Worm (Caenorhabditis elegans) whole organism, L2 larva: Measurements from ENCODE around the gene srab-13.

Source experiments
- F13H6.1 ChIP-seq: sonication (generic microtip); optimal IDR thresholded peaks from 2 replicates; lab custom pipeline; 2016; ENCODE audit warnings: missing genetic modification characterization, missing compliant biosample characterization
- R02D3.7 ChIP-seq: fragments of 150-350 bp; optimal IDR thresholded peaks from 2 replicates; lab custom pipeline; 2014; ENCODE audit warnings: missing biosample characterization, missing genetic modification characterization
- ama-1 ChIP-seq: fragments of 150-350 bp; optimal IDR thresholded peaks from 2 replicates; lab custom pipeline; 2018; ENCODE audit warnings: inconsistent platforms
- dmd-4 ChIP-seq: sonication (generic microtip); optimal IDR thresholded peaks from 2 replicates; lab custom pipeline; 2017; ENCODE audit warnings: missing biosample characterization, missing genetic modification characterization
- elt-3 ChIP-seq: sonication (generic microtip); optimal IDR thresholded peaks from 2 replicates; lab custom pipeline; 2017; ENCODE audit warnings: missing biosample characterization, missing genetic modification characterization
- fos-1 ChIP-seq: fragments of 150-350 bp; optimal IDR thresholded peaks from 2 replicates; lab custom pipeline; 2014; ENCODE audit warnings: missing biosample characterization, missing genetic modification characterization
- gmeb-1 ChIP-seq: fragments of 150-350 bp; optimal IDR thresholded peaks from 2 replicates; lab custom pipeline; 2014; ENCODE audit warnings: missing biosample characterization, missing genetic modification characterization
- lin-39 ChIP-seq: fragments of 150-350 bp; optimal IDR thresholded peaks from 2 replicates; lab custom pipeline; 2014; ENCODE audit warnings: missing biosample characterization, missing genetic modification reagents, missing genetic modification characterization
- lsy-2 ChIP-seq, 2 experiments: fragments of 150-350 bp in 1 of 2; sonication (generic microtip) in 1 of 2; optimal IDR thresholded peaks; 2 replicates each; lab custom pipeline; 2014 to 2017; ENCODE audit warnings: missing biosample characterization in 2 of 2, missing genetic modification characterization in 2 of 2
- mdl-1 ChIP-seq, 2 experiments: fragments of 150-350 bp in 1 of 2; sonication (generic microtip) in 1 of 2; optimal IDR thresholded peaks; 2 replicates each; lab custom pipeline; 2017; ENCODE audit warnings: missing biosample characterization in 2 of 2, missing genetic modification characterization in 2 of 2
- nhr-25 ChIP-seq: fragments of 150-350 bp; sonication (generic microtip); optimal IDR thresholded peaks from 3 replicates; lab custom pipeline; 2014; ENCODE audit warnings: missing biosample characterization, missing genetic modification characterization
- skn-1 ChIP-seq: sonication (generic microtip); optimal IDR thresholded peaks from 2 replicates; lab custom pipeline; 2017; ENCODE audit warnings: missing biosample characterization, missing genetic modification characterization
- snpc-4 ChIP-seq: fragments of 150-350 bp; optimal IDR thresholded peaks from 2 replicates; lab custom pipeline; 2014; ENCODE audit warnings: missing biosample characterization, missing genetic modification characterization
- ztf-4 ChIP-seq: fragments of 150-350 bp; optimal IDR thresholded peaks from 2 replicates; lab custom pipeline; 2014; ENCODE audit warnings: missing biosample characterization, missing genetic modification characterization

DNA sequence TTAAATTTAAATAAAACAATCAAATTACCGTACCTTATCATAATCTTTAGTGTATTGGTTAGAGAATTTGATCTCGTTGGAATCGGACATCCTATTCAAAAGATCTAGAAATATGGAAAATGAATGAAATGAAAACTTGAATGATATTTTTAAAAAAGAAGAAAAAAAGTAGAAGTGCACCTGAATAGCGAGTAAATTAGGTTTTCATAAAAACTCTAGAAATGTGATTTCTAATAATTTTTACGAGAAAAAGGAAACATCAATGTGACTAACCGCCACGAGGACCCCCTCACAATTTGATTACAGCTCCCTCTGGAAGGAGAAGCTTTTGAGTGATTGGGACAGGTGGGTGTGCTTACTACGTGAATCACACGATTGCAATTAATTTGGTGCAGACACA, 18.3 kb upstream of the srab-13 start, which contains the start of gene Y40B10A.5:
- TF ChIP-seq lin-39 (no peak), ama-1 (lab: Kevin White, UChicago) (no peak), F13H6.1 (tag; lab: Kevin White, UChicago) (no peak), snpc-4 (no peak), fos-1 (no peak), ztf-4 (tag; lab: Kevin White, UChicago) (no peak), elt-3 (tag; lab: Kevin White, UChicago) (no peak), R02D3.7 (tag; lab: Kevin White, UChicago) (no peak), skn-1 (tag; lab: Kevin White, UChicago) (no peak), nhr-25 (no peak), lsy-2 (tag; optimal IDR thresholded peaks at IDR 0.05; lab: Kevin White, UChicago) (no peak), dmd-4 (tag; lab: Kevin White, UChicago) (no peak), mdl-1 (tag; optimal IDR thresholded peaks at IDR 0.05; lab: Kevin White, UChicago) (no peak), gmeb-1 (tag; lab: Kevin White, UChicago) (no peak)
